Worm (Caenorhabditis elegans) whole organism, late embryonic: Measurements from ENCODE around the gene F08D12.4.

Source experiments
- C38D4.7 ChIP-seq: fragments of 200-800 bp; sonication (Bioruptor generic); optimal IDR thresholded peaks from 2 replicates; lab custom pipeline; 2018; ENCODE audit warnings: mild to moderate bottlenecking, missing genetic modification characterization, moderate library complexity, missing compliant biosample characterization
- K02D7.2 ChIP-seq: sonication (generic microtip); optimal IDR thresholded peaks from 2 replicates; lab custom pipeline; 2017; ENCODE audit warnings: mild to moderate bottlenecking, missing genetic modification characterization, missing compliant biosample characterization
- Y22D7AL.16 ChIP-seq: sonication (generic microtip); optimal IDR thresholded peaks from 2 replicates; lab custom pipeline; 2016; ENCODE audit warnings: missing genetic modification characterization, missing compliant biosample characterization
- ahr-1 ChIP-seq: sonication (generic microtip); optimal IDR thresholded peaks from 2 replicates; lab custom pipeline; 2016; ENCODE audit warnings: missing genetic modification characterization, missing compliant biosample characterization
- ama-1 ChIP-seq: fragments of 150-350 bp; optimal IDR thresholded peaks from 2 replicates; lab custom pipeline; 2014
- ceh-14 ChIP-seq: sonication (generic microtip); optimal IDR thresholded peaks from 2 replicates; lab custom pipeline; 2016; ENCODE audit warnings: missing genotype, missing genetic modification characterization, missing compliant biosample characterization
- ceh-18 ChIP-seq: sonication (generic microtip); optimal IDR thresholded peaks from 2 replicates; lab custom pipeline; 2016; ENCODE audit warnings: missing genetic modification characterization, missing compliant biosample characterization
- ceh-22 ChIP-seq: sonication (generic microtip); optimal IDR thresholded peaks from 2 replicates; lab custom pipeline; 2017; ENCODE audit warnings: missing biosample characterization, missing genetic modification characterization
- ceh-31 ChIP-seq: sonication (generic microtip); optimal IDR thresholded peaks from 2 replicates; lab custom pipeline; 2016; ENCODE audit warnings: missing genetic modification characterization, missing compliant biosample characterization
- ceh-6 ChIP-seq: fragments of 200-800 bp; sonication (Bioruptor generic); optimal IDR thresholded peaks from 2 replicates; lab custom pipeline; 2018; ENCODE audit warnings: mild to moderate bottlenecking, missing genetic modification characterization, missing compliant biosample characterization
- ceh-9 ChIP-seq: sonication (generic microtip); optimal IDR thresholded peaks from 2 replicates; lab custom pipeline; 2016; ENCODE audit warnings: mild to moderate bottlenecking, missing genetic modification characterization, inconsistent platforms, missing compliant biosample characterization
- dmd-4 ChIP-seq: sonication (generic microtip); optimal IDR thresholded peaks from 2 replicates; lab custom pipeline; 2016; ENCODE audit warnings: borderline replicate concordance, missing genetic modification characterization, missing compliant biosample characterization
- elt-2 ChIP-seq: sonication (generic microtip); optimal IDR thresholded peaks from 2 replicates; lab custom pipeline; 2016; ENCODE audit warnings: missing genetic modification reagents, missing genetic modification characterization, missing compliant biosample characterization
- eyg-1 ChIP-seq: sonication (generic microtip); optimal IDR thresholded peaks from 2 replicates; lab custom pipeline; 2016; ENCODE audit warnings: missing genotype, missing genetic modification characterization, missing compliant biosample characterization
- hlh-6 ChIP-seq: sonication (generic microtip); optimal IDR thresholded peaks from 2 replicates; lab custom pipeline; 2016; ENCODE audit warnings: missing genotype, missing genetic modification characterization, missing compliant biosample characterization
- mec-3 ChIP-seq: sonication (generic microtip); optimal IDR thresholded peaks from 2 replicates; lab custom pipeline; 2016; ENCODE audit warnings: borderline replicate concordance, missing genetic modification characterization, missing compliant biosample characterization
- nfya-1 ChIP-seq: sonication (generic microtip); optimal IDR thresholded peaks from 2 replicates; lab custom pipeline; 2017; ENCODE audit warnings: missing genetic modification characterization, mild to moderate bottlenecking, missing compliant biosample characterization, antibody characterized with exemption, moderate library complexity
- pag-3 ChIP-seq: sonication (generic microtip); optimal IDR thresholded peaks from 2 replicates; lab custom pipeline; 2016; ENCODE audit warnings: missing compliant biosample characterization, missing genetic modification characterization, borderline replicate concordance
- pax-1 ChIP-seq: fragments of 150-350 bp; optimal IDR thresholded peaks from 2 replicates; lab custom pipeline; 2014; ENCODE audit warnings: missing biosample characterization, missing genetic modification characterization
- pqm-1 ChIP-seq: sonication (generic microtip); optimal IDR thresholded peaks from 2 replicates; lab custom pipeline; 2016; ENCODE audit warnings: missing genetic modification characterization, missing compliant biosample characterization
- pros-1 ChIP-seq: fragments of 150-350 bp; optimal IDR thresholded peaks from 2 replicates; lab custom pipeline; 2014; ENCODE audit warnings: missing biosample characterization, missing genetic modification reagents, missing genetic modification characterization
- ref-2 ChIP-seq: sonication (generic microtip); optimal IDR thresholded peaks from 2 replicates; lab custom pipeline; 2016; ENCODE audit warnings: missing genetic modification characterization, missing compliant biosample characterization
- rnt-1 ChIP-seq: sonication (generic microtip); optimal IDR thresholded peaks from 2 replicates; lab custom pipeline; 2016; ENCODE audit warnings: missing genetic modification characterization, missing compliant biosample characterization
- sdc-2 ChIP-seq: sonication (generic microtip); optimal IDR thresholded peaks from 2 replicates; lab custom pipeline; 2016; ENCODE audit warnings: missing genotype, missing genetic modification characterization, missing compliant biosample characterization
- sox-2 ChIP-seq: fragments of 200-800 bp; sonication (Bioruptor generic); IDR thresholded peaks from 2 replicates; pipeline ENCODE4 v1.3.6; 2022; ENCODE audit warnings: missing genetic modification reagents, missing genetic modification characterization, missing compliant biosample characterization
- sox-4 ChIP-seq: sonication (generic microtip); optimal IDR thresholded peaks from 2 replicates; lab custom pipeline; 2017; ENCODE audit warnings: mild to moderate bottlenecking, missing genetic modification characterization, inconsistent platforms, missing compliant biosample characterization
- syd-9 ChIP-seq: sonication (generic microtip); optimal IDR thresholded peaks from 2 replicates; lab custom pipeline; 2016; ENCODE audit warnings: mild to moderate bottlenecking, missing genetic modification characterization, moderate library complexity, missing compliant biosample characterization
- tbx-2 ChIP-seq: sonication (generic microtip); optimal IDR thresholded peaks from 2 replicates; lab custom pipeline; 2016; ENCODE audit warnings: missing genetic modification characterization, missing compliant biosample characterization
- tbx-7 ChIP-seq: sonication (generic microtip); optimal IDR thresholded peaks from 2 replicates; lab custom pipeline; 2016; ENCODE audit warnings: missing genotype, missing genetic modification characterization, missing compliant biosample characterization
- ttx-3 ChIP-seq: sonication (generic microtip); optimal IDR thresholded peaks from 2 replicates; lab custom pipeline; 2016; ENCODE audit warnings: missing genetic modification reagents, missing genetic modification characterization, missing compliant biosample characterization
- unc-42 ChIP-seq: sonication (generic microtip); optimal IDR thresholded peaks from 2 replicates; lab custom pipeline; 2016; ENCODE audit warnings: missing genotype, missing genetic modification characterization, missing compliant biosample characterization

The F08D12.4 gene

ce11 chrII:2736938-2737337 lies 41.0 kb upstream of the F08D12.4 start:
- TF ChIP-seq C38D4.7, result no peak
- peak; percentile 9 for TF ChIP-seq dmd-4 (tag; lab: Kevin White, UChicago)
- peak; percentile 37 for TF ChIP-seq hlh-6 (tag; lab: Kevin White, UChicago)
- TF ChIP-seq ceh-9 (tag; lab: Kevin White, UChicago), result no peak
- no peak for TF ChIP-seq nfya-1
- TF ChIP-seq ref-2, result peak; percentile 4
- TF ChIP-seq ceh-18 (tag; lab: Kevin White, UChicago), result no peak

ce11 chrII:2739619-2740018 lies 38.3 kb upstream of the F08D12.4 start, which contains the start of gene T05A8.6:
T05A8.6 (minus strand) TSS chrII:2739719.
- TF ChIP-seq tbx-7 (no peak), mec-3 (no peak)

DNA sequence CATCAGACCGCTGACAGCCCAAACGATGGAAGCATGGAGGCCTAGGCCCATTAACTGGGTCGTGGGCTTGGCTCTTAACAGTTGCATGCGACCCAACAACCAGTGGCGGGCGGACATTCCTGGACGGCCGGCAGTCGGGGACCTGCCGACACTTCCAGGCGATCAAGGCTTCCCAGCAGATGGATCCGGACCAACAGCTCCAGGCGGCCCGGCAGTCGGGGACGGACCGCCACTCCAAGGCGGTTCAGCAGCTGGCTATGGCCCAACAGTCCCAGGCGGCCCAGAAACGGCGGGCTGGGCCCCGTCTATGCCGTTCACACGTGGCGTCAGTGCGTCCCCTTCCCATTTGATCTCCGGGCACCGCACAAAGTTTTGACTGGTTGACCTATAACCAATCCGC lies 36.5 kb upstream of the F08D12.4 start:
- TF ChIP-seq ceh-9 (tag; lab: Kevin White, UChicago) (no peak), ttx-3 (tag; lab: Kevin White, UChicago) (no peak), ceh-6 (GFP tag; lab: Kevin White, UChicago) (no peak), ceh-31 (tag; lab: Kevin White, UChicago) (no peak), pqm-1 (tag; lab: Kevin White, UChicago) (no peak), K02D7.2 (no peak), sox-4 (tag; lab: Kevin White, UChicago) (no peak), Y22D7AL.16 (tag; lab: Kevin White, UChicago) (no peak), ceh-14 (tag; lab: Kevin White, UChicago) (no peak), sox-2 (GFP tag; lab: Robert Waterston, UW) (no peak), elt-2 (no peak), mec-3 (no peak)

DNA sequence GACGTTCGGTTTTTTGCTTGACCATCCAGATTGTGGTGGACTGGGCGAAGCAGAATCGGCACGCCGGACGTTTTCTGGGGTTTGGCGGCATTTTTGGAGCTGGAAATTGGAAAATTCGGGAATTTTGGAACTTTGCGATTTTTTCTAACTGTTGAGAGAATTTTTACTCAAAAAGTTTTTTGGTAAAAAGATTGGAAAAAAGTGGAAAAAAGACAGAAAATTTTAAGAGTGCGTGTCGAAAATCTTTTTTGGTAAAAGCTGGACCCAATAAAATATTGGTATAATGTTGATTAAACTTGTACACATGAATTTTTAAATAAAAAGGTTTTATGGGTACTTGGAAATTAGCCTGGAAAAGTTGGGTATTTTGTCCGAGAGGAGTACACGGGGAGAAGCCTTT lies 35.7 kb upstream of the F08D12.4 start, which contains the start of gene T05A8.7:
TSS of gene T05A8.7 (minus strand) at position 101 of the 400 bp plus-strand sequence.
- no peak for TF ChIP-seq pros-1

ce11 chrII:2747956-2748621 lies 29.9 kb upstream of the F08D12.4 start:
- no peak for TF ChIP-seq sdc-2 (tag; lab: Kevin White, UChicago)
- TF ChIP-seq ceh-18 (tag; lab: Kevin White, UChicago), result peak; percentile 41
- peak; percentile 47 for TF ChIP-seq ceh-14 (tag; lab: Kevin White, UChicago)
- peak; percentile 20 for TF ChIP-seq pag-3 (tag; lab: Kevin White, UChicago)
- TF ChIP-seq tbx-2 (tag; lab: Kevin White, UChicago), result peak; percentile 53
- peak; percentile 82 for TF ChIP-seq ceh-31 (tag; lab: Kevin White, UChicago)
- TF ChIP-seq unc-42, result peak; percentile 71
- peak; percentile 44 for TF ChIP-seq nfya-1
- no peak for TF ChIP-seq eyg-1 (tag; lab: Kevin White, UChicago)

ce11 chrII:2749595-2750048 lies 28.3 kb upstream of the F08D12.4 start, which contains the start of gene F29A7.4:
F29A7.4 (plus strand) TSS chrII:2749998.
- no peak for TF ChIP-seq ahr-1 (tag; lab: Kevin White, UChicago)
- TF ChIP-seq pqm-1 (tag; lab: Kevin White, UChicago), result no peak
- no peak for TF ChIP-seq syd-9 (tag; lab: Kevin White, UChicago)
- TF ChIP-seq elt-2, result peak; percentile 66
- no peak for TF ChIP-seq ceh-22 (tag; lab: Kevin White, UChicago)
- TF ChIP-seq, all 69 proteins: peak for 1

- TF ChIP-seq tbx-2 (tag; lab: Kevin White, UChicago), result no peak
- no peak for TF ChIP-seq ceh-9 (tag; lab: Kevin White, UChicago)
- TF ChIP-seq rnt-1 (tag; lab: Kevin White, UChicago), result no peak
- TF ChIP-seq ama-1 (lab: Kevin White, UChicago), result no peak
- TF ChIP-seq pax-1 (tag; lab: Kevin White, UChicago), result no peak
- no peak for TF ChIP-seq pros-1
Measured at ce11 chrII:2751278-2751677, 26.7 kb upstream of the F08D12.4 start.
